Worm (Caenorhabditis elegans): ENCODE results near the gene Y94H6A.5.

Y94H6A.5 gene

ce11 chrIV:2747385-2748007 is 43.7 kb upstream of the Y94H6A.5 start:
- TF ChIP-seq fkh-8 (tag; optimal IDR thresholded peaks at IDR 0.05): peak; percentile 11
- TF ChIP-seq lin-14 (GFP tag; optimal IDR thresholded peaks at IDR 0.05): peak; percentile 69
- TF ChIP-seq mep-1 (tag; optimal IDR thresholded peaks at IDR 0.05): no peak
- TF ChIP-seq xbp-1 (tag; optimal IDR thresholded peaks at IDR 0.05): peak; percentile 20

ce11 chrIV:2742470-2743044 is 38.8 kb upstream of the Y94H6A.5 start, which contains the start of gene nhr-277:
TSS of gene nhr-277 (plus strand) at chrIV:2742994.
- TF ChIP-seq nhr-85 (tag) (peak; percentile 9), blmp-1 (tag; optimal IDR thresholded peaks at IDR 0.05) (no peak), rnt-1 (tag; optimal IDR thresholded peaks at IDR 0.05) (no peak), nhr-12 (tag; optimal IDR thresholded peaks at IDR 0.05) (no peak), pqm-1 (tag; optimal IDR thresholded peaks at IDR 0.05) (no peak), efl-1 (optimal IDR thresholded peaks at IDR 0.05) (no peak), efl-1 (GFP tag; optimal IDR thresholded peaks at IDR 0.05 in 1 of 2) (peak in 1 of 2 experiments; percentile 11)

- TF ChIP-seq nhr-19 (GFP tag; conservative IDR thresholded peaks at IDR 0.05): peak; percentile 17; the same call in 1 of the 2 replicates
Measured at ce11 chrIV:2740035-2740434, 36.3 kb upstream of the Y94H6A.5 start.

- TF ChIP-seq aly-2 (tag; optimal IDR thresholded peaks at IDR 0.05): no peak
- no peak for TF ChIP-seq hpl-2 (GFP tag; optimal IDR thresholded peaks at IDR 0.05)
- no peak for TF ChIP-seq ceh-63 (GFP tag; optimal IDR thresholded peaks at IDR 0.05)
- no peak for TF ChIP-seq ceh-88 (GFP tag; IDR thresholded peaks at IDR 0.05)
- no peak for TF ChIP-seq efl-1 (optimal IDR thresholded peaks at IDR 0.05)
- peak in 1 of 2 experiments; percentile 40 for TF ChIP-seq efl-1 (GFP tag; optimal IDR thresholded peaks at IDR 0.05 in 1 of 2)
- TF ChIP-seq fos-1 (tag; optimal IDR thresholded peaks at IDR 0.05): no peak
- TF ChIP-seq ztf-11 (tag; optimal IDR thresholded peaks at IDR 0.05): no peak
Measured at ce11 chrIV:2738466-2738865, 34.7 kb upstream of the Y94H6A.5 start.

ce11 chrIV:2736575-2736974 is 32.8 kb upstream of the Y94H6A.5 start:
- no peak for TF ChIP-seq ceh-88 (GFP tag; IDR thresholded peaks at IDR 0.05)
- TF ChIP-seq C16A3.4 (tag; optimal IDR thresholded peaks at IDR 0.05): no peak
- no peak for TF ChIP-seq ets-5 (GFP tag; IDR thresholded peaks at IDR 0.05)
- no peak for TF ChIP-seq zag-1 (tag; optimal IDR thresholded peaks at IDR 0.05)
- TF ChIP-seq lin-35 (GFP tag; optimal IDR thresholded peaks at IDR 0.05): no peak
- TF ChIP-seq ztf-11 (tag; optimal IDR thresholded peaks at IDR 0.05): no peak
- no peak for TF ChIP-seq hlh-17 (GFP tag; optimal IDR thresholded peaks at IDR 0.05; ENCODE audit: borderline replicate concordance)
- no peak for TF ChIP-seq fos-1 (tag; optimal IDR thresholded peaks at IDR 0.05)

ce11 chrIV:2734675-2735074 is 30.9 kb upstream of the Y94H6A.5 start:
- TF ChIP-seq fkh-10 (GFP tag; optimal IDR thresholded peaks at IDR 0.05) (no peak), rnt-1 (tag; optimal IDR thresholded peaks at IDR 0.05) (no peak), pag-3 (tag; optimal IDR thresholded peaks at IDR 0.05; ENCODE audit: borderline replicate concordance, insufficient read depth) (no peak), sptf-1 (tag; optimal IDR thresholded peaks at IDR 0.05) (no peak), mab-9 (GFP tag; IDR thresholded peaks at IDR 0.05) (no peak), lin-39 (tag; optimal IDR thresholded peaks at IDR 0.05) (no peak), unc-62 (GFP tag; optimal IDR thresholded peaks at IDR 0.05) (no peak), Y116A8C.19 (tag; optimal IDR thresholded peaks at IDR 0.05; ENCODE audit: borderline replicate concordance) (no peak), ztf-4 (tag; optimal IDR thresholded peaks at IDR 0.05) (no peak), fos-1 (tag; optimal IDR thresholded peaks at IDR 0.05) (no peak), fkh-8 (tag; optimal IDR thresholded peaks at IDR 0.05) (peak; percentile 93), nhr-20 (tag; optimal IDR thresholded peaks at IDR 0.05) (peak; percentile 37), hlh-17 (GFP tag; optimal IDR thresholded peaks at IDR 0.05; ENCODE audit: borderline replicate concordance) (no peak), irx-1 (tag; optimal IDR thresholded peaks at IDR 0.05) (no peak), nhr-11 (tag; optimal IDR thresholded peaks at IDR 0.05) (peak; percentile 3), ceh-82 (tag; optimal IDR thresholded peaks at IDR 0.05) (no peak), lin-35 (GFP tag; optimal IDR thresholded peaks at IDR 0.05) (no peak), aly-2 (tag; optimal IDR thresholded peaks at IDR 0.05) (no peak), hlh-4 (tag; optimal IDR thresholded peaks at IDR 0.05) (peak; percentile 39), unc-30 (tag; optimal IDR thresholded peaks at IDR 0.05) (no peak), nhr-90 (tag; optimal IDR thresholded peaks at IDR 0.05; ENCODE audit: poor library complexity) (no peak), tlp-1 (tag; optimal IDR thresholded peaks at IDR 0.05) (no peak), ama-1 (optimal IDR thresholded peaks at IDR 0.05) (no peak), pax-3 (tag; optimal IDR thresholded peaks at IDR 0.05) (no peak), lsy-2 (tag; optimal IDR thresholded peaks at IDR 0.05) (peak in 1 of 2 experiments; percentile 23)

Measured in whole organism, L1 larva.